Worm (Caenorhabditis elegans) whole organism, L1 larva: ENCODE results near the gene K08E7.8.

Experiments used
- C16A3.4 ChIP-seq: fragments of 150-350 bp; optimal IDR thresholded peaks from 2 replicates; lab custom pipeline; 2014; ENCODE audit warnings: missing biosample characterization, missing genetic modification characterization
- Y116A8C.19 ChIP-seq: sonication (generic microtip); optimal IDR thresholded peaks from 2 replicates; lab custom pipeline; 2016; ENCODE audit warnings: missing compliant biosample characterization, missing genetic modification characterization, borderline replicate concordance
- aly-2 ChIP-seq: fragments of 150-350 bp; optimal IDR thresholded peaks from 2 replicates; lab custom pipeline; 2014; ENCODE audit warnings: missing biosample characterization, missing genetic modification characterization
- blmp-1 ChIP-seq: fragments of 150-350 bp; optimal IDR thresholded peaks from 2 replicates; lab custom pipeline; 2014; ENCODE audit warnings: missing biosample characterization, missing genetic modification characterization
- ceh-8 ChIP-seq: fragments of 200-800 bp; sonication (Bioruptor generic); optimal IDR thresholded peaks from 2 replicates; lab custom pipeline; 2018; ENCODE audit warnings: mild to moderate bottlenecking, missing genetic modification characterization, moderate library complexity, missing compliant biosample characterization
- ceh-82 ChIP-seq, 3 experiments: fragments of 150-350 bp in 1 of 3; sonication (generic microtip) in 2 of 3; optimal IDR thresholded peaks; 2 replicates each; lab custom pipeline; 2014 to 2017; ENCODE audit warnings: missing biosample characterization in 3 of 3, missing genetic modification characterization in 3 of 3
- ceh-90 ChIP-seq: sonication (generic microtip); optimal IDR thresholded peaks from 2 replicates; lab custom pipeline; 2016; ENCODE audit warnings: missing genetic modification characterization, missing compliant biosample characterization
- dpl-1 ChIP-seq, 3 experiments: fragments of 150-350 bp in 2 of 3; sonication (generic microtip) in 1 of 3; optimal IDR thresholded peaks; 2 replicates each; lab custom pipeline; 2014 to 2017; ENCODE audit warnings: missing biosample characterization in 3 of 3, missing genetic modification characterization in 3 of 3, missing genetic modification reagents in 3 of 3
- dsc-1 ChIP-seq: sonication (generic microtip); optimal IDR thresholded peaks from 2 replicates; lab custom pipeline; 2016; ENCODE audit warnings: mild to moderate bottlenecking, missing genetic modification characterization, missing compliant biosample characterization
- efl-1 ChIP-seq, 4 experiments: fragments of 150-350 bp; optimal IDR thresholded peaks in 3 of 4; peaks in 1 of 4; 1 replicate in 1 of 4; 2 replicates in 3 of 4; lab custom pipeline; 2014; ENCODE audit warnings: missing biosample characterization in 2 of 4, missing genetic modification characterization in 2 of 4, missing genetic modification reagents in 2 of 4
- egl-13 ChIP-seq: sonication (generic microtip); optimal IDR thresholded peaks from 2 replicates; lab custom pipeline; 2016; ENCODE audit warnings: missing genotype, missing genetic modification reagents, missing genetic modification characterization, missing compliant biosample characterization
- elt-3 ChIP-seq, 6 experiments: fragments of 150-350 bp in 1 of 6; sonication (generic microtip); optimal IDR thresholded peaks; 2 replicates each; lab custom pipeline; 2017 to 2018; ENCODE audit warnings: missing biosample characterization in 6 of 6, missing genetic modification characterization in 6 of 6, inconsistent platforms in 1 of 6
- ets-5 ChIP-seq: fragments of 200-800 bp; sonication (Bioruptor generic); IDR thresholded peaks from 2 replicates; pipeline ENCODE4 v1.3.6; 2022; ENCODE audit warnings: missing genetic modification characterization, missing compliant biosample characterization
- fkh-4 ChIP-seq: sonication (generic microtip); optimal IDR thresholded peaks from 2 replicates; lab custom pipeline; 2016; ENCODE audit warnings: missing compliant biosample characterization, missing genetic modification characterization, borderline replicate concordance
- fkh-8 ChIP-seq: sonication (generic microtip); optimal IDR thresholded peaks from 2 replicates; lab custom pipeline; 2016; ENCODE audit warnings: mild to moderate bottlenecking, missing genetic modification characterization, missing compliant biosample characterization
- fos-1 ChIP-seq: fragments of 150-350 bp; optimal IDR thresholded peaks from 2 replicates; lab custom pipeline; 2014; ENCODE audit warnings: missing biosample characterization, missing genetic modification characterization
- grh-1 ChIP-seq: fragments of 200-800 bp; sonication (Bioruptor generic); IDR thresholded peaks from 2 replicates; pipeline ENCODE4 v1.3.6; 2022; ENCODE audit warnings: missing genetic modification reagents, missing genetic modification characterization, missing compliant biosample characterization
- irx-1 ChIP-seq: sonication (generic microtip); optimal IDR thresholded peaks from 2 replicates; lab custom pipeline; 2016; ENCODE audit warnings: missing genetic modification characterization, missing compliant biosample characterization
- lin-13 ChIP-seq: fragments of 150-350 bp; optimal IDR thresholded peaks from 2 replicates; lab custom pipeline; 2014; ENCODE audit warnings: missing biosample characterization, missing genetic modification reagents, missing genetic modification characterization
- lin-14 ChIP-seq: fragments of 200-800 bp; sonication (Bioruptor generic); optimal IDR thresholded peaks from 2 replicates; lab custom pipeline; 2018; ENCODE audit warnings: mild to moderate bottlenecking, missing genetic modification characterization, moderate library complexity, missing compliant biosample characterization
- lin-15B ChIP-seq: fragments of 150-350 bp; sonication (generic microtip); optimal IDR thresholded peaks from 3 replicates; lab custom pipeline; 2014; ENCODE audit warnings: missing biosample characterization, missing genetic modification characterization
- lin-35 ChIP-seq, 2 experiments: fragments of 150-350 bp; optimal IDR thresholded peaks; 2 replicates each; lab custom pipeline; 2014; ENCODE audit warnings: missing biosample characterization in 2 of 2, missing genetic modification characterization in 2 of 2, missing genetic modification reagents in 2 of 2
- lin-39 ChIP-seq: fragments of 150-350 bp; optimal IDR thresholded peaks from 2 replicates; lab custom pipeline; 2014; ENCODE audit warnings: missing biosample characterization, missing genetic modification reagents, missing genetic modification characterization
- lsy-2 ChIP-seq, 2 experiments: fragments of 150-350 bp; optimal IDR thresholded peaks; 2 replicates each; lab custom pipeline; 2014; ENCODE audit warnings: missing biosample characterization in 2 of 2, missing genetic modification characterization in 2 of 2
- nhr-12 ChIP-seq: sonication (generic microtip); optimal IDR thresholded peaks from 2 replicates; lab custom pipeline; 2017; ENCODE audit warnings: missing biosample characterization, missing genetic modification characterization
- nhr-47 ChIP-seq: sonication (generic microtip); optimal IDR thresholded peaks from 2 replicates; lab custom pipeline; 2016; ENCODE audit warnings: mild to moderate bottlenecking, missing genetic modification characterization, moderate library complexity, missing compliant biosample characterization
- nhr-71 ChIP-seq: sonication (generic microtip); optimal IDR thresholded peaks from 2 replicates; lab custom pipeline; 2016; ENCODE audit warnings: mild to moderate bottlenecking, missing genetic modification characterization, moderate library complexity, missing compliant biosample characterization
- nhr-84 ChIP-seq: sonication (generic microtip); optimal IDR thresholded peaks from 2 replicates; lab custom pipeline; 2017; ENCODE audit warnings: missing biosample characterization, missing genetic modification characterization
- nhr-85 ChIP-seq: sonication (generic microtip); peaks from one replicate; lab custom pipeline; 2016; ENCODE audit warnings: missing genetic modification characterization, inconsistent platforms, missing compliant biosample characterization
- pqm-1 ChIP-seq: sonication (generic microtip); optimal IDR thresholded peaks from 3 replicates; lab custom pipeline; 2017; ENCODE audit warnings: missing biosample characterization, missing genetic modification characterization
- rnt-1 ChIP-seq: sonication (generic microtip); optimal IDR thresholded peaks from 2 replicates; lab custom pipeline; 2016; ENCODE audit warnings: mild to moderate bottlenecking, missing genetic modification characterization, moderate library complexity, missing compliant biosample characterization
- skn-1 ChIP-seq: fragments of 150-350 bp; optimal IDR thresholded peaks from 2 replicates; lab custom pipeline; 2014; ENCODE audit warnings: missing biosample characterization, missing genetic modification characterization
- snu-23 ChIP-seq: sonication (generic microtip); optimal IDR thresholded peaks from 2 replicates; lab custom pipeline; 2016; ENCODE audit warnings: missing genetic modification characterization, missing compliant biosample characterization
- swsn-7 ChIP-seq: sonication (generic microtip); optimal IDR thresholded peaks from 2 replicates; lab custom pipeline; 2016; ENCODE audit warnings: missing genetic modification characterization, missing compliant biosample characterization
- tbx-2 ChIP-seq: sonication (generic microtip); optimal IDR thresholded peaks from 2 replicates; lab custom pipeline; 2016; ENCODE audit warnings: missing genetic modification characterization, missing compliant biosample characterization
- vab-15 ChIP-seq: sonication (generic microtip); optimal IDR thresholded peaks from 2 replicates; lab custom pipeline; 2017; ENCODE audit warnings: missing genotype, mild to moderate bottlenecking, missing genetic modification characterization, missing compliant biosample characterization
- xbp-1 ChIP-seq: sonication (generic microtip); optimal IDR thresholded peaks from 2 replicates; lab custom pipeline; 2016; ENCODE audit warnings: missing genetic modification characterization, missing compliant biosample characterization
- zag-1 ChIP-seq: fragments of 150-350 bp; optimal IDR thresholded peaks from 2 replicates; lab custom pipeline; 2014; ENCODE audit warnings: missing biosample characterization, missing genetic modification characterization

Gene K08E7.8

DNA sequence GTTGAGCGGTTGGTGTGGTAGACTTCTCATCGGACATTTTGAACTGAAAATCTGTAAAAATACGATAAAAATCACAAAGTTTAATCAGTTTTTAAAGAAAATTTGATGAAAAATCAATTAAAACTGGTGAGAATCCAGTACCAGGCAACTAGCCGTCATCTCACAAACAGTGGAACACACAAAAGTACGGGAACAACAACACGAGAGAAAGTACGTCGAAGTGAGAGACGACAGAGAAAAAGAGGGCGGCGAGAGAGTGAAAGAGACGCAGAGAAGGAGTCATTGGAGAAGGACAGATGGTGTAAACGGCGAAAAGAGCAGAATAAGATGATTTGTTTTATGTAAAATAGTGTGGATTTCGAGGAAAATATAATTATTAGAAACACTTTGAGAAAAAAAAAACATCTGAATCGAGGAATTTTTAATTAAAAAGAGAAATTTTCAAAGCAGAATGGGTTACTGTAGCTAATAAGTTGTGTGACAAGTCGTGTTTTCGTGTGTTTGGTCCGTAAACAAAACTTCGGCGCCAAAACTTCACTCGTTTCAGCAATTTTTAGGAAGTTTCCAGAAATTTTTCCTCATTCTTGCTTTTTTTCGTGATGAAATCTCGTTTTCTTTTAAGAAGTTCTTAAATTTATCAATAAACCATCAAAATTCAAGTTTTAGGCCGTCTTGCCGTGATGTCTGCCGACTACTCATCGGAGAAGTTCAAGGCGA, 18.5 kb downstream of the K08E7.8 start, which contains the start of the genes hsb-1 and let-99:
Gene hsb-1 (minus strand): TSS at position 51 of the 717 bp plus-strand sequence.
Gene let-99 (plus strand): TSS at position 667 of the 717 bp plus-strand sequence.
- TF ChIP-seq swsn-7 (tag; lab: Kevin White, UChicago) = peak; percentile 27
- no peak for TF ChIP-seq zag-1 (tag; lab: Kevin White, UChicago)
- TF ChIP-seq blmp-1 (tag; lab: Kevin White, UChicago) = peak; percentile 19
- no peak for TF ChIP-seq grh-1 (GFP tag; lab: Robert Waterston, UW)
- peak; percentile 84 for TF ChIP-seq lin-14 (GFP tag; lab: Kevin White, UChicago)
- peak; percentile 69 to 84 for TF ChIP-seq efl-1 (optimal IDR thresholded peaks at IDR 0.05; lab: Kevin White, UChicago)
- TF ChIP-seq efl-1 (GFP tag; optimal IDR thresholded peaks at IDR 0.05 in 1 of 2; lab: Kevin White, UChicago) = peak; percentile 40 to 83
- TF ChIP-seq rnt-1 (tag; lab: Kevin White, UChicago) = peak; percentile 66
- TF ChIP-seq dpl-1 (GFP tag; optimal IDR thresholded peaks at IDR 0.05; lab: Kevin White, UChicago) = peak; percentile 1 to 52 (median 52)
- TF ChIP-seq ceh-82 (tag; optimal IDR thresholded peaks at IDR 0.05; lab: Kevin White, UChicago) = peak in 2 of 3 experiments; percentile 12 to 21
- TF ChIP-seq lin-35 (GFP tag; optimal IDR thresholded peaks at IDR 0.05; lab: Kevin White, UChicago) = peak; percentile 33 to 51

- TF ChIP-seq dsc-1 (tag; lab: Kevin White, UChicago) = peak; percentile 86
- no peak for TF ChIP-seq lin-15B (tag; lab: Kevin White, UChicago)
- peak; percentile 55 for TF ChIP-seq fkh-8 (tag; lab: Kevin White, UChicago)
- peak; percentile 27 for TF ChIP-seq snu-23 (GFP tag; lab: Kevin White, UChicago)
- peak; percentile 27 for TF ChIP-seq lin-14 (GFP tag; lab: Kevin White, UChicago)
- peak in 1 of 2 experiments; percentile 0 for TF ChIP-seq efl-1 (optimal IDR thresholded peaks at IDR 0.05; lab: Kevin White, UChicago)
- TF ChIP-seq efl-1 (GFP tag; optimal IDR thresholded peaks at IDR 0.05 in 1 of 2; lab: Kevin White, UChicago) = peak in 1 of 2 experiments; percentile 68
- TF ChIP-seq Y116A8C.19 = no peak
- peak; percentile 46 for TF ChIP-seq fos-1 (tag; lab: Kevin White, UChicago)
- no peak for TF ChIP-seq ets-5 (GFP tag; lab: Robert Waterston, UW)
Measured at ce11 chrIV:12565933-12566540, 19.8 kb downstream of the K08E7.8 start, which contains the start of gene eak-7. TSS of gene eak-7 (minus strand) at chrIV:12565983.

ce11 chrIV:12560568-12560967, 25.3 kb downstream of the K08E7.8 start, which contains the start of gene snb-7:
TSS of gene snb-7 (plus strand) at chrIV:12560868.
- TF ChIP-seq lin-14 (GFP tag; lab: Kevin White, UChicago) (no peak), nhr-84 (tag; lab: Kevin White, UChicago) (no peak), fos-1 (tag; lab: Kevin White, UChicago) (no peak), ceh-90 (tag; lab: Kevin White, UChicago) (no peak), elt-3 (tag; optimal IDR thresholded peaks at IDR 0.05; lab: Kevin White, UChicago) (no peak), zag-1 (tag; lab: Kevin White, UChicago) (no peak), lin-13 (no peak), grh-1 (GFP tag; lab: Robert Waterston, UW) (no peak), fkh-4 (tag; lab: Kevin White, UChicago) (no peak), nhr-71 (tag; lab: Kevin White, UChicago) (no peak), C16A3.4 (no peak)

DNA sequence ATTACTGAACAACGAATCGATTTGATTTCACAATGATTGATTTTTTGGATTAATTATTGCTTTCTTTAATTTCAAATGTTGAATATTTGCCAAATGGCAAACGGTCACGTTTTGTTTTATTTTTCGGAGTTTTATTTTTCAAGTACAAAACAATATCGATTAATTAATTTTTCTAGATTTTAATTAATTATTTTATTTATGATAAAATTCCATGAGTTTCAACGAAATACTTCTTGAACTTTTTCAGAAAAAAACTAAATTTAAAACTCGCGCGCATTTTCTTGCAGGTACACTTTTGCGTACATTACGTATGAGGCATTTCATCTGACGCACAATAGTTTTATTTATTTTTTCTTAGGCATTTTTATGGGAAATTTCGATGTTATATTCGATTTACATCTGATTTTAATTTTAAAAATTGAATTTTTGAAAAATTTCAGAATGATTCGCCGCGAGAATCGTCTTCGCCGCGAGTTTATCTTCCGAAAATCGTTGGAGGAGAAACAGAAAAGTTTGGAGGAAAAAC, 26.9 kb downstream of the K08E7.8 start, which contains the start of the genes ZK795.2 and ZK795.3:
Gene ZK795.2 (minus strand): TSS at position 51 of the 526 bp plus-strand sequence.
Gene ZK795.3 (plus strand): TSS at position 441 of the 526 bp plus-strand sequence.
- TF ChIP-seq aly-2 = peak; percentile 55
- peak; percentile 84 for TF ChIP-seq nhr-85
- peak; percentile 56 for TF ChIP-seq irx-1 (tag; lab: Kevin White, UChicago)
- no peak for TF ChIP-seq ceh-8 (GFP tag; lab: Kevin White, UChicago)
- peak; percentile 78 for TF ChIP-seq lin-39
- TF ChIP-seq Y116A8C.19 = no peak
- peak; percentile 78 for TF ChIP-seq nhr-47 (tag; lab: Kevin White, UChicago)
- TF ChIP-seq C16A3.4 = peak; percentile 58
- TF ChIP-seq tbx-2 (tag; lab: Kevin White, UChicago) = peak; percentile 62
- peak; percentile 10 for TF ChIP-seq egl-13
- peak; percentile 86 to 87 for TF ChIP-seq lsy-2 (tag; optimal IDR thresholded peaks at IDR 0.05; lab: Kevin White, UChicago)
- peak; percentile 78 for TF ChIP-seq skn-1 (tag; lab: Kevin White, UChicago)
- TF ChIP-seq efl-1 (optimal IDR thresholded peaks at IDR 0.05; lab: Kevin White, UChicago) = peak; percentile 98 to 100
- peak; percentile 99 to 100 for TF ChIP-seq efl-1 (GFP tag; optimal IDR thresholded peaks at IDR 0.05 in 1 of 2; lab: Kevin White, UChicago)
- no peak for TF ChIP-seq grh-1 (GFP tag; lab: Robert Waterston, UW)
- TF ChIP-seq ceh-82 (tag; optimal IDR thresholded peaks at IDR 0.05; lab: Kevin White, UChicago) = peak; percentile 64 to 74 (median 74)
- TF ChIP-seq lin-13 = peak; percentile 69
- TF ChIP-seq blmp-1 (tag; lab: Kevin White, UChicago) = peak; percentile 58
- TF ChIP-seq vab-15 (tag; lab: Kevin White, UChicago) = no peak
- TF ChIP-seq swsn-7 (tag; lab: Kevin White, UChicago) = peak; percentile 72
- TF ChIP-seq pqm-1 (tag; lab: Kevin White, UChicago) = no peak
- TF ChIP-seq dpl-1 (GFP tag; optimal IDR thresholded peaks at IDR 0.05; lab: Kevin White, UChicago) = peak; percentile 98 to 99 (median 98)
- TF ChIP-seq nhr-12 = no peak
- TF ChIP-seq xbp-1 (tag; lab: Kevin White, UChicago) = peak; percentile 62
- peak; percentile 61 for TF ChIP-seq dsc-1 (tag; lab: Kevin White, UChicago)
- peak; percentile 73 for TF ChIP-seq rnt-1 (tag; lab: Kevin White, UChicago)
- TF ChIP-seq lin-35 (GFP tag; optimal IDR thresholded peaks at IDR 0.05; lab: Kevin White, UChicago) = peak; percentile 99
- peak; percentile 81 for TF ChIP-seq nhr-71 (tag; lab: Kevin White, UChicago)
